Fruit fly (Drosophila melanogaster) whole organism, wandering third instar larva: Measurements from ENCODE around the gene Mgat2.

Experiments
- Abd-B ChIP-seq: fragments of >200 bp; optimal IDR thresholded peaks from 2 replicates; lab custom pipeline; 2017; ENCODE audit warnings: missing biosample characterization, missing genetic modification characterization
- CG32264 ChIP-seq: fragments of 200-800 bp; sonication (Bioruptor generic); optimal IDR thresholded peaks from 2 replicates; lab custom pipeline; 2016; ENCODE audit warnings: missing biosample characterization, missing genetic modification characterization
- CG9705 ChIP-seq: fragments of 200-800 bp; sonication (Bioruptor generic); optimal IDR thresholded peaks from 2 replicates; lab custom pipeline; 2018; ENCODE audit warnings: missing biosample characterization, mild to moderate bottlenecking, missing genetic modification characterization
- CrebA ChIP-seq: fragments of 200-800 bp; sonication (Bioruptor generic); optimal IDR thresholded peaks from 2 replicates; lab custom pipeline; 2016; ENCODE audit warnings: missing biosample characterization, mild to moderate bottlenecking, missing genetic modification characterization, borderline replicate concordance
- Dif ChIP-seq: fragments of 200-275, 200-300 bp; sonication (Bioruptor generic); optimal IDR thresholded peaks from 2 replicates; lab custom pipeline; 2018; ENCODE audit warnings: missing biosample characterization, missing genetic modification characterization; ENCODE audit not compliant: partially characterized antibody
- GATAd ChIP-seq: sonication (Bioruptor generic); optimal IDR thresholded peaks from 2 replicates; lab custom pipeline; 2016; ENCODE audit warnings: missing biosample characterization, missing genetic modification characterization
- HLH106 ChIP-seq: fragments of 200-800 bp; optimal IDR thresholded peaks from 3 replicates; lab custom pipeline; 2019; ENCODE audit warnings: missing biosample characterization, mild to moderate bottlenecking, missing genetic modification characterization, moderate library complexity
- Hr78 ChIP-seq: fragments of >200 bp; optimal IDR thresholded peaks from 2 replicates; lab custom pipeline; 2017; ENCODE audit warnings: missing biosample characterization, missing genetic modification characterization
- Hr83 ChIP-seq: fragments of 200-300 bp; sonication (Bioruptor generic); optimal IDR thresholded peaks from 2 replicates; lab custom pipeline; 2016; ENCODE audit warnings: missing biosample characterization, mild to moderate bottlenecking, missing genetic modification characterization, moderate library complexity; ENCODE audit not compliant: poor library complexity, severe bottlenecking
- Jra ChIP-seq: sonication (Bioruptor generic); optimal IDR thresholded peaks from 2 replicates; lab custom pipeline; 2016; ENCODE audit warnings: missing biosample characterization, missing genetic modification characterization
- Mio ChIP-seq: sonication (Bioruptor generic); optimal IDR thresholded peaks from 2 replicates; lab custom pipeline; 2016; ENCODE audit warnings: missing biosample characterization, missing genetic modification characterization
- Myc ChIP-seq: fragments of >200 bp; optimal IDR thresholded peaks from 2 replicates; lab custom pipeline; 2017
- OdsH ChIP-seq: fragments of 200-800 bp; sonication (Bioruptor generic); optimal IDR thresholded peaks from 2 replicates; lab custom pipeline; 2016; ENCODE audit warnings: missing biosample characterization, mild to moderate bottlenecking, missing genetic modification characterization
- Rel ChIP-seq, 2 experiments: fragments of 200-800 bp; sonication (Bioruptor generic) in 1 of 2; optimal IDR thresholded peaks; 2 replicates in 1 of 2; 3 replicates in 1 of 2; lab custom pipeline; 2016 to 2019; ENCODE audit warnings: mild to moderate bottlenecking in 2 of 2, missing biosample characterization in 2 of 2, missing genetic modification characterization in 2 of 2, moderate library complexity in 1 of 2
- Sp1 ChIP-seq: fragments of 200-800 bp; sonication (Bioruptor generic); optimal IDR thresholded peaks from 3 replicates; lab custom pipeline; 2019; ENCODE audit warnings: missing biosample characterization, mild to moderate bottlenecking, missing genetic modification characterization, moderate library complexity
- Vsx2 ChIP-seq: fragments of 200-300, 225-300 bp; sonication (Bioruptor generic); optimal IDR thresholded peaks from 2 replicates; lab custom pipeline; 2018; ENCODE audit warnings: missing biosample characterization, missing genetic modification characterization; ENCODE audit not compliant: partially characterized antibody
- br ChIP-seq: fragments of 200-800 bp; sonication (Bioruptor generic); optimal IDR thresholded peaks from 2 replicates; lab custom pipeline; 2016; ENCODE audit warnings: missing biosample characterization, missing genetic modification characterization
- dl ChIP-seq, 2 experiments: fragments of 175-275, 200-275 bp in 1 of 2; fragments of 200-275 bp in 1 of 2; sonication (Bioruptor generic); optimal IDR thresholded peaks; lab custom pipeline; 2018; ENCODE audit warnings: mild to moderate bottlenecking in 2 of 2, missing biosample characterization in 2 of 2, missing genetic modification characterization in 2 of 2, moderate library complexity in 2 of 2; ENCODE audit not compliant: partially characterized antibody in 2 of 2, insufficient read depth in 1 of 2
- dsf ChIP-seq: sonication (Bioruptor generic); optimal IDR thresholded peaks from 2 replicates; lab custom pipeline; 2016; ENCODE audit warnings: missing biosample characterization, missing genetic modification characterization, borderline replicate concordance
- ey ChIP-seq: fragments of 200-800 bp; sonication (Bioruptor generic); optimal IDR thresholded peaks from 2 replicates; lab custom pipeline; 2016; ENCODE audit warnings: missing biosample characterization, missing genetic modification characterization
- fru ChIP-seq: fragments of 200-800 bp; sonication (Bioruptor generic); optimal IDR thresholded peaks from 3 replicates; lab custom pipeline; 2016; ENCODE audit warnings: missing biosample characterization, mild to moderate bottlenecking, missing genetic modification characterization
- h ChIP-seq: fragments of 200-800 bp; sonication (Bioruptor generic); optimal IDR thresholded peaks from 3 replicates; lab custom pipeline; 2016; ENCODE audit warnings: missing biosample characterization, mild to moderate bottlenecking, missing genetic modification characterization
- jim ChIP-seq: fragments of 175-275, 200-325 bp; sonication (Bioruptor generic); optimal IDR thresholded peaks from 2 replicates; lab custom pipeline; 2016; ENCODE audit warnings: missing biosample characterization, mild to moderate bottlenecking, missing genetic modification characterization
- lola ChIP-seq: fragments of >200 bp; optimal IDR thresholded peaks from 2 replicates; lab custom pipeline; 2017; ENCODE audit warnings: missing biosample characterization, missing genetic modification characterization
- pan ChIP-seq: fragments of >200 bp; optimal IDR thresholded peaks from 2 replicates; lab custom pipeline; 2017
- psq ChIP-seq: fragments of 200-800 bp; sonication (Bioruptor generic); optimal IDR thresholded peaks from 3 replicates; lab custom pipeline; 2017; ENCODE audit warnings: missing biosample characterization, mild to moderate bottlenecking, missing genetic modification characterization, moderate library complexity
- rgr ChIP-seq: fragments of 200-800 bp; sonication (Bioruptor generic); optimal IDR thresholded peaks from 3 replicates; lab custom pipeline; 2016; ENCODE audit warnings: missing biosample characterization, mild to moderate bottlenecking, missing genetic modification characterization
- sage ChIP-seq: fragments of 200-800 bp; sonication (Bioruptor generic); optimal IDR thresholded peaks from 2 replicates; lab custom pipeline; 2016; ENCODE audit warnings: missing biosample characterization, mild to moderate bottlenecking, missing genetic modification characterization
- sv ChIP-seq: fragments of 200-800 bp; sonication (Bioruptor generic); optimal IDR thresholded peaks from 3 replicates; lab custom pipeline; 2016; ENCODE audit warnings: missing biosample characterization, missing genetic modification characterization
- usp ChIP-seq: fragments of >200 bp; optimal IDR thresholded peaks from 2 replicates; lab custom pipeline; 2017; ENCODE audit warnings: missing biosample characterization, missing genetic modification characterization

Mgat2 gene

DNA sequence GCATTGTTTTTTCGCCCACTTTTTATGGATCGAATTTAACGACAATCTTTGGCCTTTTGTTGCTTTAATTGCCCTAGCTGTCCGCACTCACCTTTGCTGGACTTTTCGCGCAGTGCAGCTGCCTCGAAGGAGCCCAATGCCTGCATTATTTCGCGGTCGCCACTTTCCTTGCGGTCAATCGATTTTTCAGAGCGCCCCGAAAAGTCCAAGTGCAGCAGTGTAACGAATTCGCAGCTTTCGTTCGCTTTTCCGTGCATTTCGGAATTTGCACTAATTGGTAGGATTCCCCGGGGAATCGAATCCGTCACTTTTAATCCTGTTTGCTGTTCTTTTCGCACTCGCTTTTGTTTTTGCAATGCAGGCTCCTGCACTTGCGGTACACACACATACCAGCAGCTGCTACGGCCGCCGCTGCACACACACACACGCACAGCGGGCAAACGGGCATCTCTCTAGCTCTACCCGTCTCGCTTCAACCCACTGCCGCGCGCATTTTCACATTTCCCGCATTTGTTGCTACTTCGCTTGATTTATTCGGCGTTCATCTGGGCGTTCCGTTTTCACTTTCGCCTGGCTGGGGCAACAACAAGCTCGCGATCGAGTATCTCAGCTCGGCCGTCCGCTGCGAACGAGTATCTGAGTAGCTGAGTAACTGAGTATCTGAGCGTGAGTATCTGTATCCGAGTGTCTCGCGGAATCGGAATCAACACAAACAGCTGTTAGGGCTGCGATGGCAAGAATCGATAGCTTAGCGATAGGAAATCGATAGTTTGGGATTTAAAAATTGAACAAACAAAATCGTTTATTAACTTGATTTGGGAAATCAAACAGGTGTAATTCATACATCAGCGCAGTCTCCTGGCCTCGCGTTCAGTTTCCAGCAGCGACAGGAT, at the start of gene Mgat2:
Mgat2 (minus strand) TSS at position 663 of the 893 bp plus-strand sequence.
- no peak for TF ChIP-seq CrebA
- peak; percentile 59 for TF ChIP-seq Jra (GFP tag; lab: Kevin White, UChicago)
- no peak for TF ChIP-seq dsf
- no peak for TF ChIP-seq sv (GFP tag; lab: Kevin White, UChicago)
- no peak for TF ChIP-seq pan (lab: Kevin White, UChicago)
- TF ChIP-seq Dif (GFP tag; lab: Kevin White, UChicago), result peak; percentile 81
- no peak for TF ChIP-seq CG9705 (GFP tag; lab: Kevin White, UChicago)
- no peak for TF ChIP-seq ey (GFP tag; lab: Kevin White, UChicago)
- TF ChIP-seq Sp1, result peak; percentile 57
- TF ChIP-seq psq (GFP tag; lab: Kevin White, UChicago), result peak; percentile 11
- TF ChIP-seq GATAd (GFP tag; lab: Kevin White, UChicago), result no peak
- peak; percentile 19 for TF ChIP-seq br (GFP tag; lab: Kevin White, UChicago)
- TF ChIP-seq dl (GFP tag; optimal IDR thresholded peaks at IDR 0.05; lab: Kevin White, UChicago; ENCODE audit: insufficient read depth in 1 of 2, partially characterized antibody in 2 of 2), result peak in 1 of 2 experiments; percentile 41
- peak; percentile 26 for TF ChIP-seq Vsx2 (GFP tag; lab: Kevin White, UChicago)
- TF ChIP-seq Mio, result no peak
- TF ChIP-seq Hr78 (GFP tag; lab: Kevin White, UChicago), result no peak
- no peak for TF ChIP-seq Hr83 (GFP tag; lab: Kevin White, UChicago)
- TF ChIP-seq lola (GFP tag; lab: Kevin White, UChicago), result no peak
- no peak for TF ChIP-seq Rel (GFP tag; optimal IDR thresholded peaks at IDR 0.05; lab: Kevin White, UChicago)
- peak; percentile 70 for TF ChIP-seq Rel (tag; optimal IDR thresholded peaks at IDR 0.05; lab: Kevin White, UChicago)
- no peak for TF ChIP-seq fru (GFP tag; lab: Kevin White, UChicago)
- no peak for TF ChIP-seq HLH106 (tag; lab: Kevin White, UChicago)
- no peak for TF ChIP-seq jim (GFP tag; lab: Kevin White, UChicago)

DNA sequence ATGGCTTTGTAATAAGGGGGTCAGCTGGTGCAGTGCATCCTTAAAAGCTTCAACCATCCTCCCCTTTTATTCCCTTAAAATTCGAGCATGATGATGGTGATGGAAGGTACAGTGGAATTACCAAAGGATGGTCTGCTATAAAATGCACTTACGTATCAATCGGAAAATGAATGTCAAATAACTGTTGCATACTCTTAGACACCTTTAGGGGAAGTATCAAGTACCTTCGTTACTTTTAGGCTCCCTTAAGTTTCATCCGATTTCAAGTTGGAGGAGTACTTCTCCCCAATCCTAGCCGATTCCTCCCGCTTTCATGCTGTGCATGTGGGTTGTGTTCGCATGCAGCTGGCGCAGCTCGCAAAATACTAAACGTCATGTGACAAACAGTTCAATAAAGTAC, 48.2 kb upstream of the Mgat2 start:
- TF ChIP-seq lola (GFP tag; lab: Kevin White, UChicago) (no peak), dsf (no peak), Sp1 (no peak), OdsH (GFP tag; lab: Kevin White, UChicago) (no peak), Hr78 (GFP tag; lab: Kevin White, UChicago) (no peak), Jra (GFP tag; lab: Kevin White, UChicago) (no peak), Abd-B (GFP tag; lab: Kevin White, UChicago) (no peak), Myc (lab: Kevin White, UChicago) (no peak), HLH106 (tag; lab: Kevin White, UChicago) (no peak), sage (GFP tag; lab: Kevin White, UChicago) (no peak)

DNA sequence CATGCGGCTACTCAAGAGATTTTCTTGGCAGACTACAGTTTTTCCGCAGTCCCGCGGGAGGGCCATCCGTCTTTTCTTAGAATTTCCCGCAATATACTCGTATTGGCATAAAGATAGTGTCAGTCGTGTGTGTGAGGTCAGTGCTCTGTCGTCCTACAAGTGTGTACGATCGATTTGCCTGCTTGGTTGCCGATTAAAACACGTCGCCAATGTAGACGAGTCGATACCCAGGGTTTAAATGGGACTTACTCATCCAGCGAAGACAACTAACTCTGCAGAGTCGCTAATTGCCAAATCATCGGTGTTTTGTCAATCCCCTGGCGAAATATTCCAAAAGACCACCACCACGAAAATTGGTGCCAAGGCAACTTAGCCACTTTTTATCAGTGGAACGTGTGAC, 44.0 kb upstream of the Mgat2 start:
- TF ChIP-seq rgr (GFP tag; lab: Kevin White, UChicago) (no peak), ey (GFP tag; lab: Kevin White, UChicago) (no peak), CG32264 (GFP tag; lab: Kevin White, UChicago) (no peak)
- TF ChIP-seq, all 38 proteins: peak for 0

DNA sequence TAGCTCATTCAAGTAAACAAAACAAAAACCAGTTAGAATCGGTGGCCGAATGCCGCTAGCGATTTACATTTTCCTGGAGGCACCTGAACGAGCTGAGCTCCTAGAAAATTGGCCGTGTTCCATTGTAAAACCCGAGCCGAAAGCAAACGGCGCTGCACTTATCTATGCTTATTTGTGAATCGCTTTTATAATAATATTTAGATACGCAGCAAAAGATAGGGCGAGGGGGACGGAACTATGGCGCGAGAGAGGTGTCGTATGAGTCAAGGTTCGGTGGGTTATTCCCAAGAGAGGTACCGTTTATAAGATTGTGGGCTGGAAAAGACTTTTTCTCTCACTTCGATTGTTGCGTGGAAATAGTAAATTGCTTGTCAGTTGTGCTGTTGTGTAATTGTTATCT, 41.7 kb upstream of the Mgat2 start:
- TF ChIP-seq Hr78 (GFP tag; lab: Kevin White, UChicago) (no peak), rgr (GFP tag; lab: Kevin White, UChicago) (no peak), usp (GFP tag; lab: Kevin White, UChicago) (no peak), dsf (no peak), dl (GFP tag; optimal IDR thresholded peaks at IDR 0.05; lab: Kevin White, UChicago; ENCODE audit: insufficient read depth in 1 of 2, partially characterized antibody in 2 of 2) (no peak), OdsH (GFP tag; lab: Kevin White, UChicago) (no peak), sv (GFP tag; lab: Kevin White, UChicago) (no peak), fru (GFP tag; lab: Kevin White, UChicago) (no peak), ey (GFP tag; lab: Kevin White, UChicago) (no peak), CG9705 (GFP tag; lab: Kevin White, UChicago) (no peak), Dif (GFP tag; lab: Kevin White, UChicago) (no peak), Vsx2 (GFP tag; lab: Kevin White, UChicago) (no peak), h (no peak), CG32264 (GFP tag; lab: Kevin White, UChicago) (no peak), Sp1 (no peak), lola (GFP tag; lab: Kevin White, UChicago) (no peak), Mio (no peak), HLH106 (tag; lab: Kevin White, UChicago) (no peak)
- TF ChIP-seq, all 38 proteins: peak for 0
